Worm (Caenorhabditis elegans) whole organism, young adult: ENCODE data around the gene R05G6.10.

Experiments
- B0261.1 ChIP-seq: sonication (generic microtip); optimal IDR thresholded peaks from 2 replicates; lab custom pipeline; 2016; ENCODE audit warnings: mild to moderate bottlenecking, missing genetic modification characterization, moderate library complexity, missing compliant biosample characterization
- C17E4.6 ChIP-seq: fragments of 200-800 bp; sonication (Bioruptor generic); IDR thresholded peaks from 2 replicates; pipeline ENCODE4 v1.3.6; 2022; ENCODE audit warnings: missing genetic modification reagents, missing genetic modification characterization, missing compliant biosample characterization
- F22D6.2 ChIP-seq: sonication (generic microtip); optimal IDR thresholded peaks from 2 replicates; lab custom pipeline; 2016; ENCODE audit warnings: mild to moderate bottlenecking, missing genetic modification characterization, missing compliant biosample characterization
- F55B11.4 ChIP-seq: sonication (generic microtip); optimal IDR thresholded peaks from 2 replicates; lab custom pipeline; 2016; ENCODE audit warnings: missing compliant biosample characterization, missing genetic modification characterization, borderline replicate concordance; ENCODE audit not compliant: insufficient read depth
- K12H6.12 ChIP-seq: fragments of 200-800 bp; sonication (Bioruptor generic); optimal IDR thresholded peaks from 2 replicates; lab custom pipeline; 2018; ENCODE audit warnings: mild to moderate bottlenecking, missing genetic modification characterization, missing compliant biosample characterization
- Y56A3A.18 ChIP-seq: fragments of 200-800 bp; sonication (Bioruptor generic); IDR thresholded peaks from 2 replicates; pipeline ENCODE4 v1.3.6; 2022; ENCODE audit warnings: missing genetic modification reagents, missing genetic modification characterization, missing compliant biosample characterization
- Y67H2A.10 ChIP-seq: fragments of 200-800 bp; sonication (Bioruptor generic); conservative IDR thresholded peaks from 2 replicates; pipeline ENCODE4 v1.3.6; 2022; ENCODE audit warnings: missing genetic modification reagents, missing genetic modification characterization, missing compliant biosample characterization
- Y79H2A.3 ChIP-seq: fragments of 200-800 bp; sonication (Bioruptor generic); conservative IDR thresholded peaks from 2 replicates; pipeline ENCODE4 v1.3.6; 2022; ENCODE audit warnings: missing genetic modification reagents, missing genetic modification characterization, missing compliant biosample characterization
- Y95B8A.8 ChIP-seq: fragments of 200-800 bp; sonication (Bioruptor generic); IDR thresholded peaks from 2 replicates; pipeline ENCODE4 v1.3.6; 2022; ENCODE audit warnings: missing genetic modification reagents, missing genetic modification characterization, missing compliant biosample characterization
- ZK185.1 ChIP-seq: sonication (generic microtip); optimal IDR thresholded peaks from 2 replicates; lab custom pipeline; 2016; ENCODE audit warnings: mild to moderate bottlenecking, missing genetic modification characterization, missing compliant biosample characterization; ENCODE audit not compliant: poor library complexity, severe bottlenecking
- attf-5 ChIP-seq: fragments of 200-800 bp; sonication (Bioruptor generic); optimal IDR thresholded peaks from 2 replicates; lab custom pipeline; 2018; ENCODE audit warnings: mild to moderate bottlenecking, missing genetic modification characterization, missing compliant biosample characterization
- bed-1 ChIP-seq: fragments of 200-800 bp; sonication (Bioruptor generic); IDR thresholded peaks from 2 replicates; pipeline ENCODE4 v1.3.6; 2022; ENCODE audit warnings: missing genetic modification reagents, missing genetic modification characterization, missing compliant biosample characterization
- bed-2 ChIP-seq: fragments of 200-800 bp; sonication (Bioruptor generic); IDR thresholded peaks from 2 replicates; pipeline ENCODE4 v1.3.6; 2022; ENCODE audit warnings: missing genetic modification reagents, missing genetic modification characterization, missing compliant biosample characterization
- ceh-40 ChIP-seq: fragments of 200-800 bp; sonication (Bioruptor generic); IDR thresholded peaks from 2 replicates; pipeline ENCODE4 v1.3.6; 2022; ENCODE audit warnings: missing genetic modification characterization, missing compliant biosample characterization
- ceh-58 ChIP-seq: fragments of 200-800 bp; sonication (Bioruptor generic); IDR thresholded peaks from 2 replicates; pipeline ENCODE4 v1.3.6; 2022; ENCODE audit warnings: missing genetic modification characterization, missing compliant biosample characterization
- ceh-79 ChIP-seq: sonication (generic microtip); optimal IDR thresholded peaks from 2 replicates; lab custom pipeline; 2017; ENCODE audit warnings: mild to moderate bottlenecking, missing genetic modification characterization, missing compliant biosample characterization
- ceh-91 ChIP-seq: fragments of 200-800 bp; sonication (Bioruptor generic); IDR thresholded peaks from 2 replicates; pipeline ENCODE4 v1.3.6; 2022; ENCODE audit warnings: missing genetic modification reagents, missing genetic modification characterization, missing compliant biosample characterization
- chd-7 ChIP-seq: sonication (generic microtip); optimal IDR thresholded peaks from 2 replicates; lab custom pipeline; 2016; ENCODE audit warnings: mild to moderate bottlenecking, missing genetic modification characterization, moderate library complexity, missing compliant biosample characterization
- die-1 ChIP-seq: sonication (generic microtip); optimal IDR thresholded peaks from 2 replicates; lab custom pipeline; 2016; ENCODE audit warnings: missing genotype, mild to moderate bottlenecking, missing genetic modification characterization, missing compliant biosample characterization
- dpl-1 ChIP-seq: fragments of 150-350 bp; optimal IDR thresholded peaks from 2 replicates; lab custom pipeline; 2014; ENCODE audit warnings: missing biosample characterization, missing genetic modification reagents, missing genetic modification characterization
- hsf-1 ChIP-seq: fragments of 200-800 bp; sonication (Bioruptor generic); IDR thresholded peaks from 2 replicates; pipeline ENCODE4 v1.3.6; 2022; ENCODE audit warnings: missing genetic modification reagents, missing genetic modification characterization, missing compliant biosample characterization
- lin-26 ChIP-seq: fragments of 200-800 bp; sonication (Bioruptor generic); IDR thresholded peaks from 2 replicates; pipeline ENCODE4 v1.3.6; 2022; ENCODE audit warnings: missing genetic modification reagents, missing genetic modification characterization, missing compliant biosample characterization
- lir-1 ChIP-seq: fragments of 200-800 bp; sonication (Bioruptor generic); conservative IDR thresholded peaks from 2 replicates; pipeline ENCODE4 v1.3.6; 2022; ENCODE audit warnings: missing genetic modification reagents, missing genetic modification characterization, missing compliant biosample characterization
- madf-10 ChIP-seq: sonication (generic microtip); optimal IDR thresholded peaks from 2 replicates; lab custom pipeline; 2016; ENCODE audit warnings: mild to moderate bottlenecking, missing genetic modification characterization, missing compliant biosample characterization
- madf-8 ChIP-seq: fragments of 200-800 bp; sonication (Bioruptor generic); conservative IDR thresholded peaks from 2 replicates; pipeline ENCODE4 v1.3.6; 2022; ENCODE audit warnings: missing genetic modification reagents, missing genetic modification characterization, missing compliant biosample characterization
- mxl-1 ChIP-seq: sonication (generic microtip); optimal IDR thresholded peaks from 2 replicates; lab custom pipeline; 2016; ENCODE audit warnings: missing genetic modification characterization, missing compliant biosample characterization
- nfya-1 ChIP-seq: sonication (generic microtip); optimal IDR thresholded peaks from 2 replicates; lab custom pipeline; 2017; ENCODE audit warnings: antibody characterized with exemption, missing compliant biosample characterization, missing genetic modification characterization, borderline replicate concordance; ENCODE audit not compliant: insufficient read depth
- nhr-90 ChIP-seq: sonication (generic microtip); optimal IDR thresholded peaks from 2 replicates; lab custom pipeline; 2016; ENCODE audit warnings: missing genotype, mild to moderate bottlenecking, missing genetic modification characterization, missing compliant biosample characterization
- pbrm-1 ChIP-seq: fragments of 200-800 bp; sonication (Bioruptor generic); IDR thresholded peaks from 2 replicates; pipeline ENCODE4 v1.3.6; 2022; ENCODE audit warnings: missing genetic modification reagents, missing genetic modification characterization, missing compliant biosample characterization
- rcor-1 ChIP-seq: fragments of 200-800 bp; sonication (Bioruptor generic); IDR thresholded peaks from 2 replicates; pipeline ENCODE4 v1.3.6; 2022; ENCODE audit warnings: missing genetic modification reagents, missing genetic modification characterization, missing compliant biosample characterization
- sdz-38 ChIP-seq: sonication (generic microtip); optimal IDR thresholded peaks from 2 replicates; lab custom pipeline; 2016; ENCODE audit warnings: missing genotype, missing genetic modification characterization, missing compliant biosample characterization
- snpc-1.1 ChIP-seq: sonication (generic microtip); optimal IDR thresholded peaks from 2 replicates; lab custom pipeline; 2017; ENCODE audit warnings: missing genetic modification characterization, mild to moderate bottlenecking, missing compliant biosample characterization, antibody characterized with exemption, moderate library complexity, missing genotype, missing genetic modification reagents; ENCODE audit not compliant: insufficient read depth
- snpc-1.3 ChIP-seq: sonication (generic microtip); optimal IDR thresholded peaks from 2 replicates; lab custom pipeline; 2017; ENCODE audit warnings: missing genetic modification characterization, mild to moderate bottlenecking, missing compliant biosample characterization, antibody characterized with exemption, moderate library complexity, missing genotype, missing genetic modification reagents; ENCODE audit not compliant: insufficient read depth
- tbp1 ChIP-seq: fragments of 200-800 bp; sonication (Bioruptor generic); optimal IDR thresholded peaks from 2 replicates; lab custom pipeline; 2018; ENCODE audit warnings: mild to moderate bottlenecking, missing genetic modification characterization, missing compliant biosample characterization
- tbx-9 ChIP-seq: sonication (generic microtip); optimal IDR thresholded peaks from 2 replicates; lab custom pipeline; 2016; ENCODE audit warnings: borderline replicate concordance, missing genetic modification characterization, inconsistent platforms, missing compliant biosample characterization
- tlf-1 ChIP-seq: fragments of 200-800 bp; sonication (Bioruptor generic); optimal IDR thresholded peaks from 2 replicates; lab custom pipeline; 2018; ENCODE audit warnings: mild to moderate bottlenecking, missing genetic modification characterization, missing compliant biosample characterization
- unc-130 ChIP-seq: sonication (generic microtip); optimal IDR thresholded peaks from 2 replicates; lab custom pipeline; 2016; ENCODE audit warnings: missing genetic modification reagents, missing genetic modification characterization, missing compliant biosample characterization
- unc-62 ChIP-seq: fragments of 150-350 bp; optimal IDR thresholded peaks from 2 replicates; lab custom pipeline; 2014; ENCODE audit warnings: missing biosample characterization, missing genetic modification reagents, missing genetic modification characterization
- zfh-2 ChIP-seq: fragments of 200-800 bp; sonication (Bioruptor generic); conservative IDR thresholded peaks from 2 replicates; pipeline ENCODE4 v1.3.6; 2022; ENCODE audit warnings: missing genetic modification reagents, missing genetic modification characterization, missing compliant biosample characterization
- ztf-22 ChIP-seq: fragments of 200-800 bp; sonication (Bioruptor generic); optimal IDR thresholded peaks from 2 replicates; lab custom pipeline; 2018; ENCODE audit warnings: mild to moderate bottlenecking, missing genetic modification characterization, moderate library complexity, missing compliant biosample characterization
- ztf-26 ChIP-seq: sonication (generic microtip); optimal IDR thresholded peaks from 2 replicates; lab custom pipeline; 2017; ENCODE audit warnings: missing genetic modification characterization, missing compliant biosample characterization
- ztf-28 ChIP-seq: fragments of 200-800 bp; sonication (Bioruptor generic); IDR thresholded peaks from 2 replicates; pipeline ENCODE4 v1.3.6; 2022; ENCODE audit warnings: missing genetic modification reagents, missing genetic modification characterization, missing compliant biosample characterization

The R05G6.10 gene

ce11 chrIV:7505866-7506488 lies 36.4 kb downstream of the R05G6.10 start (continued):
- TF ChIP-seq snpc-1.3 (peak; percentile 78), Y67H2A.10 (GFP tag; lab: Robert Waterston, UW) (no peak), unc-130 (GFP tag; lab: Kevin White, UChicago) (peak; percentile 20)

DNA sequence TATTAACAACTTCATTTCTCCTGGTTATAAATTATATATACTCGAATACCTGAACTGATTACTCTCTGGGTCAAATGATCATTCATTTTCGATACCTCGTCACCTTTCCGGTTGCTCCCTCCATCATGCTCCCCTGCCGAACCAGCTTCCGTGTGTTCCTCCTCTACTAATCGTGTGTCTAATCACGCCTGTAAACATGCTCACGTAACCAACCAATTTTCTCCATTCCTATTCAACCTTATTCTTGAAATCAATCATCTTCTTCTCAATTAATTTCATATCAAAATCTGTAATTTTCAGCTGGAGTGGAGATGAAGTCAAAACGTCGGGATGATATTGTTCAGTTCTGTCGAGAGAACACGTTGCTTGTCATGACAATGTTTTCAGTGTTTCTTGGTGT lies 39.0 kb downstream of the R05G6.10 start, which contains the start of gene glt-6:
glt-6 (plus strand) TSS at position 301 of the 400 bp plus-strand sequence.
- TF ChIP-seq madf-10 (tag; lab: Kevin White, UChicago) = no peak
- no peak for TF ChIP-seq nfya-1 (tag; lab: Kevin White, UChicago)
- TF ChIP-seq Y79H2A.3 (GFP tag; lab: Robert Waterston, UW) = no peak
- TF ChIP-seq ztf-28 (GFP tag; lab: Robert Waterston, UW) = no peak
- TF ChIP-seq hsf-1 = no peak
- no peak for TF ChIP-seq snpc-1.1
- TF ChIP-seq bed-2 = no peak
- no peak for TF ChIP-seq unc-130 (GFP tag; lab: Kevin White, UChicago)
- no peak for TF ChIP-seq ztf-22
- no peak for TF ChIP-seq ztf-26 (tag; lab: Kevin White, UChicago)
- no peak for TF ChIP-seq tbp1 (GFP tag; lab: Kevin White, UChicago)
- no peak for TF ChIP-seq ceh-40 (GFP tag; lab: Robert Waterston, UW)
- no peak for TF ChIP-seq madf-8 (GFP tag; lab: Robert Waterston, UW)
- no peak for TF ChIP-seq F55B11.4
- TF ChIP-seq rcor-1 (GFP tag; lab: Robert Waterston, UW) = no peak

DNA sequence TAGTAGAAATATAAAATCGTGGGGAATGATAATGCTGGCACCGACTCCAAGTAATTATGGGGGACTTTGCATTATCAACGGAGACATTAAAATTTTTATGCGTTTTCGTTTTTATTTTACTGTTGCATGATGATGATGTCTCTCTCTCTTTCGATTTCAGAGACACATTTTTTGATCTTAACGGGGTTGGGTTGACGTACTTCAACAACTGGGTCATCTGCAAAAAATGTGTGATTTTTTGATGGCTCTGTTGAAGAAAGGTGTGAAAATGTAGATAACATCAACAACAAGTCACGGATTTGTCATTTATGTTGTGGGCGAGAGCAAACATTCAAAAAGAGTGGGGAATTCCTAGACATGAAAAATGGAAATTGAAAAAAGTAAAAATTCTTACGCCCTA lies 41.0 kb downstream of the R05G6.10 start, which contains the start of gene F55G1.15:
F55G1.15 (minus strand) TSS at position 101 of the 400 bp plus-strand sequence.
- TF ChIP-seq F22D6.2 (tag; lab: Kevin White, UChicago) (no peak), tlf-1 (GFP tag; lab: Kevin White, UChicago) (no peak), Y95B8A.8 (no peak), K12H6.12 (tag; lab: Kevin White, UChicago) (no peak), hsf-1 (no peak), tbx-9 (tag; lab: Kevin White, UChicago) (no peak), C17E4.6 (GFP tag; lab: Robert Waterston, UW) (no peak), ceh-58 (GFP tag; lab: Robert Waterston, UW) (no peak), zfh-2 (GFP tag; lab: Robert Waterston, UW) (no peak), dpl-1 (GFP tag; lab: Kevin White, UChicago) (no peak), ceh-91 (no peak)

- TF ChIP-seq Y56A3A.18 (GFP tag; lab: Robert Waterston, UW) = no peak
- no peak for TF ChIP-seq sdz-38 (tag; lab: Kevin White, UChicago)
- no peak for TF ChIP-seq madf-8 (GFP tag; lab: Robert Waterston, UW)
- TF ChIP-seq unc-62 = no peak
- no peak for TF ChIP-seq pbrm-1 (GFP tag; lab: Robert Waterston, UW)
- TF ChIP-seq bed-1 (GFP tag; lab: Robert Waterston, UW) = no peak
Measured at ce11 chrIV:7500924-7501323, 41.4 kb downstream of the R05G6.10 start.

- TF ChIP-seq B0261.1 (peak; percentile 51), chd-7 (no peak), ceh-79 (no peak), tbp1 (GFP tag; lab: Kevin White, UChicago) (peak; percentile 83), lin-26 (peak; percentile 91), ZK185.1 (peak; percentile 7), lir-1 (GFP tag; lab: Robert Waterston, UW) (no peak), mxl-1 (peak; percentile 14), attf-5 (GFP tag; lab: Kevin White, UChicago) (peak; percentile 20), snpc-1.1 (peak; percentile 91), nhr-90 (tag; lab: Kevin White, UChicago) (peak; percentile 47), die-1 (tag; lab: Kevin White, UChicago) (peak; percentile 68)
Measured at ce11 chrIV:7499302-7499701, 43.0 kb downstream of the R05G6.10 start.
